Worm (Caenorhabditis elegans) whole organism, L4 larva: ENCODE measurements around the gene srsx-14.

Source experiments
- F10B5.3 ChIP-seq: sonication (generic microtip); optimal IDR thresholded peaks from 2 replicates; lab custom pipeline; 2016; ENCODE audit warnings: mild to moderate bottlenecking, missing genetic modification characterization, missing compliant biosample characterization
- F44E2.7 ChIP-seq: fragments of 200-800 bp; sonication (Bioruptor generic); IDR thresholded peaks from 2 replicates; pipeline ENCODE4 v2.1.2; 2022; ENCODE audit warnings: missing genetic modification characterization, missing compliant biosample characterization
- R02D3.7 ChIP-seq: fragments of 150-350 bp; sonication (generic microtip); optimal IDR thresholded peaks from 3 replicates; lab custom pipeline; 2014; ENCODE audit warnings: missing biosample characterization, missing genetic modification characterization
- T20F7.1 ChIP-seq: fragments of 200-800 bp; sonication (Bioruptor generic); optimal IDR thresholded peaks from 2 replicates; lab custom pipeline; 2018; ENCODE audit warnings: mild to moderate bottlenecking, missing genetic modification characterization, missing compliant biosample characterization
- T26A8.4 ChIP-seq: fragments of 200-800 bp; sonication (Bioruptor generic); IDR thresholded peaks from 2 replicates; pipeline ENCODE4 v1.3.6; 2022; ENCODE audit warnings: missing genetic modification characterization, missing compliant biosample characterization
- Y105C5A.15 ChIP-seq: fragments of 200-800 bp; sonication (Bioruptor generic); IDR thresholded peaks from 2 replicates; pipeline ENCODE4 v1.3.6; 2022; ENCODE audit warnings: missing genetic modification characterization, missing compliant biosample characterization
- Y5F2A.4 ChIP-seq: fragments of 200-800 bp; sonication (Bioruptor generic); optimal IDR thresholded peaks from 2 replicates; lab custom pipeline; 2018; ENCODE audit warnings: mild to moderate bottlenecking, missing genetic modification characterization, missing compliant biosample characterization
- ZK546.5 ChIP-seq, 2 experiments: sonication (generic microtip); optimal IDR thresholded peaks; 2 replicates each; lab custom pipeline; 2017; ENCODE audit warnings: missing biosample characterization in 2 of 2, missing genetic modification characterization in 2 of 2
- aly-2 ChIP-seq: sonication (generic microtip); optimal IDR thresholded peaks from 2 replicates; lab custom pipeline; 2018; ENCODE audit warnings: missing biosample characterization, missing genetic modification characterization
- ceh-82 ChIP-seq: sonication (generic microtip); optimal IDR thresholded peaks from 2 replicates; lab custom pipeline; 2017; ENCODE audit warnings: missing biosample characterization, missing genetic modification characterization
- daf-16 ChIP-seq, 3 experiments: sonication (generic microtip); optimal IDR thresholded peaks; 2 replicates each; lab custom pipeline; 2016 to 2017; ENCODE audit warnings: missing genetic modification characterization in 3 of 3, missing genetic modification reagents in 3 of 3, mild to moderate bottlenecking in 2 of 3, missing compliant biosample characterization in 2 of 3, missing biosample characterization in 1 of 3, moderate library complexity in 1 of 3
- daf-8 ChIP-seq: fragments of 200-800 bp; sonication (Bioruptor generic); IDR thresholded peaks from 2 replicates; pipeline ENCODE4 v1.3.6; 2022; ENCODE audit warnings: missing genetic modification characterization, missing compliant biosample characterization
- dmd-6 ChIP-seq: fragments of 200-800 bp; sonication (Bioruptor generic); IDR thresholded peaks from 2 replicates; pipeline ENCODE4 v1.3.6; 2022; ENCODE audit warnings: missing genetic modification reagents, missing genetic modification characterization, missing compliant biosample characterization
- dmd-8 ChIP-seq: fragments of 200-800 bp; sonication (Bioruptor generic); IDR thresholded peaks from 2 replicates; pipeline ENCODE4 v1.3.6; 2022; ENCODE audit warnings: missing genetic modification characterization, missing compliant biosample characterization
- egl-27 ChIP-seq: sonication (generic microtip); optimal IDR thresholded peaks from 3 replicates; lab custom pipeline; 2017; ENCODE audit warnings: missing biosample characterization, missing genetic modification reagents, missing genetic modification characterization
- hif-1 ChIP-seq, 2 experiments: sonication (generic microtip); optimal IDR thresholded peaks; 2 replicates each; lab custom pipeline; 2016 to 2017; ENCODE audit warnings: missing compliant biosample characterization in 2 of 2, missing genetic modification characterization in 2 of 2, missing genetic modification reagents in 2 of 2, missing genotype in 2 of 2, mild to moderate bottlenecking in 1 of 2
- hlh-30 ChIP-seq: sonication (generic microtip); optimal IDR thresholded peaks from 2 replicates; lab custom pipeline; 2017; ENCODE audit warnings: antibody characterized with exemption, mild to moderate bottlenecking, missing genetic modification characterization, missing compliant biosample characterization; ENCODE audit not compliant: insufficient read depth
- hmg-1.1 ChIP-seq: fragments of 200-800 bp; sonication (Bioruptor generic); IDR thresholded peaks from 2 replicates; pipeline ENCODE4 v1.3.6; 2022; ENCODE audit warnings: missing genetic modification reagents, missing genetic modification characterization, missing compliant biosample characterization
- lin-13 ChIP-seq: fragments of 150-350 bp; optimal IDR thresholded peaks from 2 replicates; lab custom pipeline; 2014; ENCODE audit warnings: missing biosample characterization, missing genetic modification reagents, missing genetic modification characterization
- lin-15B ChIP-seq: fragments of 150-350 bp; sonication (generic microtip); optimal IDR thresholded peaks from 3 replicates; lab custom pipeline; 2014; ENCODE audit warnings: missing biosample characterization, missing genetic modification characterization
- lin-29 ChIP-seq: fragments of 200-800 bp; sonication (Bioruptor generic); IDR thresholded peaks from 2 replicates; pipeline ENCODE4 v1.3.6; 2022; ENCODE audit warnings: missing genetic modification reagents, missing genetic modification characterization, missing compliant biosample characterization
- lin-38 ChIP-seq: fragments of 200-800 bp; sonication (Bioruptor generic); IDR thresholded peaks from 2 replicates; pipeline ENCODE4 v1.3.6; 2022; ENCODE audit warnings: missing genetic modification reagents, missing genetic modification characterization, missing compliant biosample characterization
- lin-39 ChIP-seq: fragments of 150-350 bp; optimal IDR thresholded peaks from 2 replicates; lab custom pipeline; 2014; ENCODE audit warnings: missing biosample characterization, missing genetic modification reagents, missing genetic modification characterization
- lsy-2 ChIP-seq, 2 experiments: fragments of 150-350 bp in 1 of 2; sonication (generic microtip) in 1 of 2; optimal IDR thresholded peaks; 2 replicates each; lab custom pipeline; 2014 to 2017; ENCODE audit warnings: missing biosample characterization in 2 of 2, missing genetic modification characterization in 2 of 2
- madf-5 ChIP-seq, 2 experiments: fragments of 200-800 bp; sonication (Bioruptor generic); IDR thresholded peaks; 2 replicates each; pipeline ENCODE4 v1.3.6; 2022; ENCODE audit warnings: missing compliant biosample characterization in 2 of 2, missing genetic modification characterization in 2 of 2
- mdl-1 ChIP-seq, 2 experiments: fragments of 150-350 bp in 1 of 2; sonication (generic microtip) in 1 of 2; optimal IDR thresholded peaks; 2 replicates each; lab custom pipeline; 2014 to 2017; ENCODE audit warnings: missing biosample characterization in 2 of 2, missing genetic modification characterization in 2 of 2
- mep-1 ChIP-seq: fragments of 150-350 bp; sonication (generic microtip); optimal IDR thresholded peaks from 3 replicates; lab custom pipeline; 2014; ENCODE audit warnings: missing biosample characterization, missing genetic modification characterization
- nhr-11 ChIP-seq: fragments of 150-350 bp; optimal IDR thresholded peaks from 2 replicates; lab custom pipeline; 2014; ENCODE audit warnings: missing biosample characterization, missing genetic modification characterization
- nhr-28 ChIP-seq: fragments of 150-350 bp; optimal IDR thresholded peaks from 2 replicates; lab custom pipeline; 2014; ENCODE audit warnings: missing biosample characterization, missing genetic modification characterization
- nhr-6 ChIP-seq: fragments of 150-350 bp; optimal IDR thresholded peaks from 2 replicates; lab custom pipeline; 2014; ENCODE audit warnings: missing biosample characterization, missing genetic modification characterization
- nhr-77 ChIP-seq: fragments of 150-350 bp; optimal IDR thresholded peaks from 2 replicates; lab custom pipeline; 2014; ENCODE audit warnings: missing biosample characterization, missing genetic modification characterization
- pha-4 ChIP-seq, 2 experiments: fragments of 150-350 bp in 1 of 2; fragments of 200-800 bp in 1 of 2; sonication (Bioruptor generic) in 1 of 2; IDR thresholded peaks in 1 of 2; optimal IDR thresholded peaks in 1 of 2; 2 replicates each; pipeline versions ENCODE4 v1.3.6 to Lab custom; 2014 to 2022; ENCODE audit warnings: missing genetic modification characterization in 2 of 2, missing genetic modification reagents in 2 of 2, missing biosample characterization in 1 of 2, missing compliant biosample characterization in 1 of 2
- saeg-2 ChIP-seq: fragments of 200-800 bp; sonication (Bioruptor generic); IDR thresholded peaks from 2 replicates; pipeline ENCODE4 v1.3.6; 2022; ENCODE audit warnings: missing genetic modification reagents, missing genetic modification characterization, missing compliant biosample characterization
- snpc-4 ChIP-seq: fragments of 150-350 bp; optimal IDR thresholded peaks from 2 replicates; lab custom pipeline; 2014; ENCODE audit warnings: missing biosample characterization, missing genetic modification characterization
- spr-1 ChIP-seq: sonication (generic microtip); optimal IDR thresholded peaks from 2 replicates; lab custom pipeline; 2016; ENCODE audit warnings: mild to moderate bottlenecking, missing genetic modification characterization, missing compliant biosample characterization
- spr-3 ChIP-seq: fragments of 200-800 bp; sonication (Bioruptor generic); optimal IDR thresholded peaks from 2 replicates; lab custom pipeline; 2018; ENCODE audit warnings: mild to moderate bottlenecking, missing genetic modification characterization, missing compliant biosample characterization
- unc-39 ChIP-seq: sonication (generic microtip); optimal IDR thresholded peaks from 2 replicates; lab custom pipeline; 2017; ENCODE audit warnings: missing biosample characterization, missing genetic modification characterization
- unc-62 ChIP-seq, 3 experiments: fragments of 150-350 bp in 1 of 3; sonication (generic microtip); optimal IDR thresholded peaks in 2 of 3; peaks in 1 of 3; 1 replicate in 1 of 3; 2 replicates in 2 of 3; lab custom pipeline; 2014 to 2017; ENCODE audit warnings: missing biosample characterization in 3 of 3, missing genetic modification characterization in 3 of 3, missing genetic modification reagents in 3 of 3, missing genotype in 1 of 3
- vab-7 ChIP-seq: fragments of 200-800 bp; sonication (Bioruptor generic); IDR thresholded peaks from 2 replicates; pipeline ENCODE4 v1.3.6; 2022; ENCODE audit warnings: missing genetic modification reagents, missing genetic modification characterization, missing compliant biosample characterization
- zag-1 ChIP-seq: fragments of 150-350 bp; optimal IDR thresholded peaks from 2 replicates; lab custom pipeline; 2014; ENCODE audit warnings: missing biosample characterization, missing genetic modification characterization
- zfp-2 ChIP-seq: sonication (generic microtip); optimal IDR thresholded peaks from 2 replicates; lab custom pipeline; 2016; ENCODE audit warnings: mild to moderate bottlenecking, missing genetic modification characterization, missing compliant biosample characterization
- ztf-11 ChIP-seq: fragments of 150-350 bp; optimal IDR thresholded peaks from 2 replicates; lab custom pipeline; 2014; ENCODE audit warnings: missing biosample characterization, missing genetic modification characterization

Gene srsx-14

ce11 chrIV:5627056-5627455, at the start of gene srsx-14:
srsx-14 (minus strand) TSS chrIV:5627156.
- TF ChIP-seq lin-39: no peak
- no peak for TF ChIP-seq ztf-11 (tag; lab: Kevin White, UChicago)
- no peak for TF ChIP-seq nhr-11 (tag; lab: Kevin White, UChicago)
- no peak for TF ChIP-seq unc-62 (GFP tag; optimal IDR thresholded peaks at IDR 0.05 in 1 of 2; lab: Kevin White, UChicago)
- no peak for TF ChIP-seq unc-62 (tag; optimal IDR thresholded peaks at IDR 0.05; lab: Kevin White, UChicago)
- TF ChIP-seq pha-4 (GFP tag; IDR thresholded peaks at IDR 0.05; lab: Robert Waterston, UW): no peak
- no peak for TF ChIP-seq pha-4 (tag; optimal IDR thresholded peaks at IDR 0.05; lab: Kevin White, UChicago)
- TF ChIP-seq ZK546.5 (tag; optimal IDR thresholded peaks at IDR 0.05; lab: Kevin White, UChicago): no peak
- no peak for TF ChIP-seq saeg-2 (GFP tag; lab: Robert Waterston, UW)
- TF ChIP-seq lin-15B (tag; lab: Kevin White, UChicago): no peak
- no peak for TF ChIP-seq F44E2.7 (GFP tag; lab: Robert Waterston, UW)
- TF ChIP-seq snpc-4 (tag; lab: Kevin White, UChicago): no peak
- TF ChIP-seq spr-1: no peak
- no peak for TF ChIP-seq lsy-2 (tag; optimal IDR thresholded peaks at IDR 0.05; lab: Kevin White, UChicago)

ce11 chrIV:5674435-5674834, 47.5 kb upstream of the srsx-14 start, which contains the start of gene srd-5:
srd-5 (minus strand) TSS chrIV:5674535.
- TF ChIP-seq daf-16 (GFP tag; optimal IDR thresholded peaks at IDR 0.05; lab: Kevin White, UChicago) (no peak), daf-16 (tag; optimal IDR thresholded peaks at IDR 0.05; lab: Kevin White, UChicago) (no peak), vab-7 (GFP tag; lab: Robert Waterston, UW) (no peak), F10B5.3 (tag; lab: Kevin White, UChicago) (no peak), zag-1 (tag; lab: Kevin White, UChicago) (no peak), Y105C5A.15 (GFP tag; lab: Robert Waterston, UW) (no peak), lin-39 (no peak), nhr-6 (tag; lab: Kevin White, UChicago) (no peak), zfp-2 (tag; lab: Kevin White, UChicago) (no peak), dmd-6 (GFP tag; lab: Robert Waterston, UW) (no peak), aly-2 (tag; lab: Kevin White, UChicago) (no peak), T26A8.4 (GFP tag; lab: Robert Waterston, UW) (no peak), lin-38 (GFP tag; lab: Robert Waterston, UW) (no peak), lin-15B (tag; lab: Kevin White, UChicago) (no peak)

ce11 chrIV:5671325-5671724, 44.4 kb upstream of the srsx-14 start:
- TF ChIP-seq lin-29 (no peak), mep-1 (tag; lab: Kevin White, UChicago) (no peak), hif-1 (tag; optimal IDR thresholded peaks at IDR 0.05; lab: Kevin White, UChicago) (no peak), ceh-82 (no peak), dmd-8 (GFP tag; lab: Robert Waterston, UW) (no peak), spr-3 (GFP tag; lab: Kevin White, UChicago) (no peak), hlh-30 (tag; lab: Kevin White, UChicago) (no peak), nhr-77 (tag; lab: Kevin White, UChicago) (no peak), lin-13 (GFP tag; lab: Kevin White, UChicago) (no peak), unc-39 (tag; lab: Kevin White, UChicago) (no peak), nhr-28 (tag; lab: Kevin White, UChicago) (no peak), madf-5 (GFP tag; IDR thresholded peaks at IDR 0.05; lab: Robert Waterston, UW) (no peak), T20F7.1 (GFP tag; lab: Kevin White, UChicago) (no peak), hmg-1.1 (no peak), Y5F2A.4 (GFP tag; lab: Kevin White, UChicago) (no peak), mdl-1 (tag; optimal IDR thresholded peaks at IDR 0.05; lab: Kevin White, UChicago) (no peak), egl-27 (tag; lab: Kevin White, UChicago) (no peak), daf-8 (no peak), R02D3.7 (no peak)
